2 fruit fly cellular contexts compared by ENCODE assay signal in the genomic region with DNA sequence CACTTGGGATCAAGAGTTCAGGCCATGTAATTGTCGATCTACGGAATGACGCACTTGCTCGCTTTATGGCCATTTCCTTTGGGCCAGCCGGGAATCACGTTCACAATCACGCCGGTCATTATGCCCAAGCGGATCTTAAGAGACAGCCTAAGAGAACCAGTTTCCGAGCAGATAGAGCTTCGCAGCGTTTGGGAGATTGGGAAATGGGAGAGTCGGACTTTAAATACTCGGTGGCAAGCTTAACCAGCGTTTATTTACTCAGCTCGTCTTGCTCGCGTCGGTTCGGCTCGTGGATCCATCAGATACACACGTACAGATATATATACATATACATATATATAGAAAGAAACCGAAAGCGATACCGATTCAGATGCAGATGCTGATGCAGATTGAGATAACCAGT.
TF ChIP-seq lines count a peak whose summit lies in the region.

No protein-coding gene starts in this region.

TF ChIP-seq in whole organism, embryonic, 481 proteins besides CTCF, POLR2A, EP300 and RAD21 (continued from another document and continues in another):
- TF ChIP-seq eve (GFP tag; optimal IDR thresholded peaks at IDR 0.05; lab: Kevin White, UChicago) (no peak), CG2875 (GFP tag; optimal IDR thresholded peaks at IDR 0.05; lab: Kevin White, UChicago) (no peak), CG6765 (GFP tag; optimal IDR thresholded peaks at IDR 0.05; lab: Kevin White, UChicago) (no peak), CG3995 (GFP tag; optimal IDR thresholded peaks at IDR 0.05; lab: Kevin White, UChicago) (peak; percentile 12), sens (GFP tag; lab: Kevin White, UChicago) (no peak), CG34224 (GFP tag; IDR thresholded peaks at IDR 0.05; lab: Robert Waterston, UW; ENCODE audit: partially characterized antibody) (no peak), CG34376 (GFP tag; optimal IDR thresholded peaks at IDR 0.05; lab: Kevin White, UChicago) (peak; percentile 17), gfzf (GFP tag; optimal IDR thresholded peaks at IDR 0.05; lab: Kevin White, UChicago) (no peak), NfI (GFP tag; optimal IDR thresholded peaks at IDR 0.05; lab: Kevin White, UChicago) (no peak), sim (GFP tag; IDR thresholded peaks at IDR 0.05; lab: Robert Waterston, UW) (no peak), Ets65A (GFP tag; lab: Kevin White, UChicago) (peak; percentile 38), Blimp-1 (GFP tag; optimal IDR thresholded peaks at IDR 0.05; lab: Kevin White, UChicago) (peak; percentile 95), ash1 (GFP tag; optimal IDR thresholded peaks at IDR 0.05; lab: Kevin White, UChicago) (no peak), CG17328 (GFP tag; IDR thresholded peaks at IDR 0.05; lab: Robert Waterston, UW) (no peak), HLHmδ (GFP tag; optimal IDR thresholded peaks at IDR 0.05; lab: Kevin White, UChicago) (no peak), CG12769 (tag; optimal IDR thresholded peaks at IDR 0.05; lab: Kevin White, UChicago) (peak; percentile 46), Awh (GFP tag; IDR thresholded peaks at IDR 0.05; lab: Robert Waterston, UW) (no peak), H2.0 (GFP tag; IDR thresholded peaks at IDR 0.05; lab: Robert Waterston, UW) (no peak), CG9876 (GFP tag; optimal IDR thresholded peaks at IDR 0.05; lab: Kevin White, UChicago) (no peak), B-H1 (GFP tag; IDR thresholded peaks at IDR 0.05; lab: Robert Waterston, UW) (no peak), CG12659 (GFP tag; optimal IDR thresholded peaks at IDR 0.05; lab: Kevin White, UChicago) (no peak), vnd (GFP tag; IDR thresholded peaks at IDR 0.05; lab: Robert Waterston, UW; ENCODE audit: partially characterized antibody) (no peak), jumu (GFP tag; optimal IDR thresholded peaks at IDR 0.05; lab: Kevin White, UChicago) (no peak), Oli (tag; optimal IDR thresholded peaks at IDR 0.05; lab: Kevin White, UChicago) (no peak), vvl (GFP tag; IDR thresholded peaks at IDR 0.05; lab: Robert Waterston, UW) (no peak), CG14667 (GFP tag; IDR thresholded peaks at IDR 0.05; lab: Robert Waterston, UW) (no peak), Vsx1 (GFP tag; optimal IDR thresholded peaks at IDR 0.05; lab: Kevin White, UChicago) (no peak), gcm (GFP tag; optimal IDR thresholded peaks at IDR 0.05; lab: Kevin White, UChicago) (no peak), CG3163 (GFP tag; optimal IDR thresholded peaks at IDR 0.05; lab: Kevin White, UChicago) (peak; percentile 86), sc (optimal IDR thresholded peaks at IDR 0.05; lab: Kevin White, UChicago) (no peak), sc (GFP tag; optimal IDR thresholded peaks at IDR 0.05; lab: Kevin White, UChicago) (no peak), CG2199 (GFP tag; IDR thresholded peaks at IDR 0.05; lab: Robert Waterston, UW) (no peak), CG10462 (GFP tag; optimal IDR thresholded peaks at IDR 0.05; lab: Kevin White, UChicago) (no peak), CG10654 (GFP tag; optimal IDR thresholded peaks at IDR 0.05; lab: Kevin White, UChicago) (no peak), CG10274 (GFP tag; optimal IDR thresholded peaks at IDR 0.05; lab: Kevin White, UChicago) (no peak), oc (tag; optimal IDR thresholded peaks at IDR 0.05; lab: Kevin White, UChicago) (peak; percentile 42), lbe (GFP tag; optimal IDR thresholded peaks at IDR 0.05; lab: Kevin White, UChicago) (peak; percentile 3), Ada2b (GFP tag; IDR thresholded peaks at IDR 0.05; lab: Robert Waterston, UW) (no peak), kni (GFP tag; optimal IDR thresholded peaks at IDR 0.05; lab: Kevin White, UChicago) (no peak), Nf-YA (GFP tag; IDR thresholded peaks at IDR 0.05; lab: Robert Waterston, UW) (no peak), CG13287 (GFP tag; IDR thresholded peaks at IDR 0.05; lab: Robert Waterston, UW; ENCODE audit: partially characterized antibody) (peak; percentile 36; the same call in 1 of the 2 replicates), grn (GFP tag; optimal IDR thresholded peaks at IDR 0.05; lab: Kevin White, UChicago) (peak; percentile 76), CG7271 (tag; optimal IDR thresholded peaks at IDR 0.05; lab: Kevin White, UChicago) (no peak), HLH3B (GFP tag; IDR thresholded peaks at IDR 0.05; lab: Robert Waterston, UW) (no peak), br (optimal IDR thresholded peaks at IDR 0.05; lab: Kevin White, UChicago) (no peak), otp (GFP tag; IDR thresholded peaks at IDR 0.05; lab: Robert Waterston, UW) (no peak), Bdp1 (GFP tag; optimal IDR thresholded peaks at IDR 0.05; lab: Kevin White, UChicago) (no peak), CG32767 (GFP tag; IDR thresholded peaks at IDR 0.05; lab: Robert Waterston, UW) (0 out of 2 replicates have a peak, but pooled peaks have one; percentile 28), CG13424 (tag; optimal IDR thresholded peaks at IDR 0.05; lab: Kevin White, UChicago) (no peak), CG8478 (optimal IDR thresholded peaks at IDR 0.05; lab: Kevin White, UChicago) (no peak), jing (GFP tag; optimal IDR thresholded peaks at IDR 0.05; lab: Kevin White, UChicago) (no peak), Pdp1 (GFP tag; optimal IDR thresholded peaks at IDR 0.05; lab: Kevin White, UChicago) (no peak), CG16815 (GFP tag; optimal IDR thresholded peaks at IDR 0.05; lab: Kevin White, UChicago) (no peak), CG18764 (GFP tag; optimal IDR thresholded peaks at IDR 0.05; lab: Kevin White, UChicago) (no peak), tup (GFP tag; optimal IDR thresholded peaks at IDR 0.05; lab: Kevin White, UChicago) (no peak), corto (GFP tag; optimal IDR thresholded peaks at IDR 0.05; lab: Kevin White, UChicago) (peak; percentile 20), unpg (GFP tag; optimal IDR thresholded peaks at IDR 0.05; lab: Kevin White, UChicago) (no peak), chinmo (GFP tag; IDR thresholded peaks at IDR 0.05; lab: Robert Waterston, UW; ENCODE audit: partially characterized antibody) (peak; percentile 61; the same call in 1 of the 4 replicates), pum (GFP tag; optimal IDR thresholded peaks at IDR 0.05; lab: Kevin White, UChicago) (no peak), zfh2 (GFP tag; optimal IDR thresholded peaks at IDR 0.05; lab: Kevin White, UChicago) (no peak), ems (GFP tag; optimal IDR thresholded peaks at IDR 0.05; lab: Kevin White, UChicago) (no peak), lov (optimal IDR thresholded peaks at IDR 0.05; lab: Kevin White, UChicago) (no peak), lov (GFP tag; IDR thresholded peaks at IDR 0.05; lab: Robert Waterston, UW) (no peak), Hr78 (GFP tag; optimal IDR thresholded peaks at IDR 0.05; lab: Kevin White, UChicago) (no peak), bsh (GFP tag; optimal IDR thresholded peaks at IDR 0.05; lab: Kevin White, UChicago) (no peak), nerfin-1 (tag; optimal IDR thresholded peaks at IDR 0.05; lab: Kevin White, UChicago) (no peak), dmrt11E (tag; optimal IDR thresholded peaks at IDR 0.05; lab: Kevin White, UChicago) (no peak)

TF ChIP-seq in whole organism, prepupa, 60 proteins besides CTCF, POLR2A, EP300 and RAD21 (continued from another document):
- TF ChIP-seq Sox15 (GFP tag; optimal IDR thresholded peaks at IDR 0.05; lab: Kevin White, UChicago) (no peak), CG9139 (GFP tag; optimal IDR thresholded peaks at IDR 0.05; lab: Kevin White, UChicago) (peak; percentile 54), CG8632 (GFP tag; optimal IDR thresholded peaks at IDR 0.05; lab: Kevin White, UChicago) (no peak), ss (GFP tag; optimal IDR thresholded peaks at IDR 0.05; lab: Kevin White, UChicago) (peak; percentile 49 to 51), CG6163 (GFP tag; IDR thresholded peaks at IDR 0.05; lab: Robert Waterston, UW) (peak; percentile 47; the same call in 1 of the 3 replicates), Met (GFP tag; optimal IDR thresholded peaks at IDR 0.05; lab: Kevin White, UChicago) (no peak), CG16779 (tag; optimal IDR thresholded peaks at IDR 0.05; lab: Kevin White, UChicago) (peak; percentile 35), Smox (GFP tag; optimal IDR thresholded peaks at IDR 0.05; lab: Kevin White, UChicago) (no peak), Sox102F (GFP tag; optimal IDR thresholded peaks at IDR 0.05; lab: Kevin White, UChicago) (peak; percentile 37)
